Worm (Caenorhabditis elegans): ENCODE measurements around the gene str-96.

DNA sequence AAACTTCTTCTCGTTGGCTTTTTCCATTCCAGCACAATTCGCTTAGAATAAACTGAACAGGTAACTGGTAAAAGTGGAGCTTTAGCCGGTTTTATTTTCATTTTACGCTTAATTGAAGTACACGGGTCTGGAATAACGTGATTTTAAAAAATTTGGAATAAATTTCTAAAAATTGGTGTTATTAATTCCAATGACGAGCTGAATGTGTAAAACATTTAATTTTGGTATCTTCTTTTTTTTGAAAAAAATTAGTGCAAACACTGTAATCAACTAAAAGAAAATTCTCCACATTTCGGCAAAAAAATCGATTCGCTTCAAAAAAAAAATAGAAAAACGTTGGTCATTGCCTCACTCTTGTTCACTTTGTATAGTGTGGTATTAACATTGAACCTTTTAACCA is 21.5 kb downstream of the str-96 start, which contains the start of gene T10H4.4:
- TF ChIP-seq aly-1 (tag; optimal IDR thresholded peaks at IDR 0.05): no peak
- no peak for TF ChIP-seq hmbx-1 (tag; optimal IDR thresholded peaks at IDR 0.05)
- TF ChIP-seq hnd-1 (tag; optimal IDR thresholded peaks at IDR 0.05): no peak
